Fruit fly (Drosophila melanogaster) whole organism, embryonic: Measurements from ENCODE around the gene Nepl18.

Source experiments
- CG11723 ChIP-seq: fragments of 200-800 bp; sonication (Bioruptor generic); optimal IDR thresholded peaks from 2 replicates; lab custom pipeline; 2017; ENCODE audit warnings: missing biosample characterization, mild to moderate bottlenecking, missing genetic modification characterization
- CG12942 ChIP-seq: fragments of 200-800 bp; sonication (Bioruptor generic); optimal IDR thresholded peaks from 3 replicates; lab custom pipeline; 2016; ENCODE audit warnings: missing biosample characterization, missing genetic modification characterization
- CG9215 ChIP-seq: fragments of 200-800 bp; sonication (Bioruptor generic); IDR thresholded peaks from 2 replicates; pipeline ENCODE4 v1.3.6; 2022; ENCODE audit warnings: missing biosample characterization, missing genetic modification characterization
- CG9817 ChIP-seq: fragments of 200-800 bp; sonication (Bioruptor generic); optimal IDR thresholded peaks from 2 replicates; lab custom pipeline; 2018; ENCODE audit warnings: missing biosample characterization, mild to moderate bottlenecking, missing genetic modification characterization, moderate library complexity
- D19A ChIP-seq: fragments of 200-800 bp; optimal IDR thresholded peaks from 3 replicates; lab custom pipeline; 2019; ENCODE audit warnings: missing biosample characterization, mild to moderate bottlenecking, missing genetic modification characterization, moderate library complexity
- Dll ChIP-seq: fragments of 200-800 bp; sonication (Bioruptor generic); IDR thresholded peaks from 4 replicates; pipeline ENCODE4 v1.3.6; 2022; ENCODE audit warnings: missing biosample characterization, missing genetic modification characterization; ENCODE audit not compliant: partially characterized antibody
- Nf-YC ChIP-seq: fragments of 200-800 bp; optimal IDR thresholded peaks from 3 replicates; lab custom pipeline; 2019; ENCODE audit warnings: missing biosample characterization, mild to moderate bottlenecking, missing genetic modification characterization, moderate library complexity
- PHDP ChIP-seq: fragments of 200-800 bp; sonication (Bioruptor generic); optimal IDR thresholded peaks from 3 replicates; lab custom pipeline; 2018; ENCODE audit warnings: missing biosample characterization, mild to moderate bottlenecking, missing genetic modification characterization, moderate library complexity
- Tbp ChIP-seq: fragments of >200 bp; optimal IDR thresholded peaks from 2 replicates; lab custom pipeline; 2018; ENCODE audit warnings: missing biosample characterization, missing genetic modification characterization
- dpn ChIP-seq, 2 experiments: fragments of 200-800 bp; sonication (Bioruptor generic); optimal IDR thresholded peaks; 3 replicates each; lab custom pipeline; 2016; ENCODE audit warnings: missing biosample characterization in 2 of 2, missing genetic modification characterization in 2 of 2
- kah ChIP-seq: fragments of 200-800 bp; sonication (Bioruptor generic); optimal IDR thresholded peaks from 2 replicates; lab custom pipeline; 2018; ENCODE audit warnings: missing biosample characterization, mild to moderate bottlenecking, missing genetic modification characterization
- psq ChIP-seq: fragments of 200-800 bp; sonication (Bioruptor generic); optimal IDR thresholded peaks from 2 replicates; lab custom pipeline; 2017; ENCODE audit warnings: missing biosample characterization, missing genetic modification characterization

DNA sequence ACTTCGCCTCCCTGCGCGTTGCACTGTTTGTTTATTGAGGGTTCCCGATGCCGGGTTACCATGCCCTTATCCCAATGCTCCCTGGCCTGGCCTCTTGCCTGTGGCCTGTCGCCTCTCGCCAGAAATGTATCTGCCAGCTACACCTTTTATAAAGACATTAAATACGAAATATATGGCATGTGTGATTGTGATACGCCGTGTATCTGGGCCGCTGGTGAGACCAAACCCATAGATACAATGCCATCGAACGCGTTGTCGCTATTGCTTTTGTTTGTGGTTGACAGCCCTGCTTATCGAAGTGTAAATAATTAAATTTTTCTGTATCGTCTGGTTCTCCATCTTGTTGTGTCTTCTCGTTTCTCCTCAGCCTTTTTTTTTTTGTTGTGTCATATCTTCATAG is 14.8 kb upstream of the Nepl18 start:
- TF ChIP-seq D19A (tag; lab: Kevin White, UChicago): no peak
- no peak for TF ChIP-seq psq (GFP tag; lab: Kevin White, UChicago)
- no peak for TF ChIP-seq dpn (GFP tag; optimal IDR thresholded peaks at IDR 0.05; lab: Kevin White, UChicago)
- TF ChIP-seq Tbp: no peak
- no peak for TF ChIP-seq CG9215 (GFP tag; lab: Robert Waterston, UW)
- no peak for TF ChIP-seq CG11723 (GFP tag; lab: Kevin White, UChicago)
- no peak for TF ChIP-seq CG9817 (tag; lab: Kevin White, UChicago)
- no peak for TF ChIP-seq Nf-YC (tag; lab: Kevin White, UChicago)
- no peak for TF ChIP-seq CG12942
- no peak for TF ChIP-seq PHDP (tag; lab: Kevin White, UChicago)
- TF ChIP-seq kah (GFP tag; lab: Kevin White, UChicago): no peak
- TF ChIP-seq Dll (GFP tag; lab: Robert Waterston, UW): no peak
